Fruit fly (Drosophila melanogaster) whole organism, embryonic: ENCODE measurements around the gene CG46412.
A peak's percentile ranks its signal among the peaks of the same experiment; 100 is the strongest.

Experiments used
- Antp ChIP-seq: fragments of 200-800 bp; sonication (Bioruptor generic); optimal IDR thresholded peaks from 3 replicates; lab custom pipeline; 2016; ENCODE audit warnings: missing biosample characterization, missing genetic modification characterization
- Blimp-1 ChIP-seq: fragments of 200-800 bp; sonication (Bioruptor generic); optimal IDR thresholded peaks from 3 replicates; lab custom pipeline; 2018; ENCODE audit warnings: missing biosample characterization, missing genetic modification characterization, mild to moderate bottlenecking, moderate library complexity, missing genetic modification reagents
- CG10267 ChIP-seq: fragments of 200-800 bp; sonication (Bioruptor generic); optimal IDR thresholded peaks from 2 replicates; lab custom pipeline; 2018; ENCODE audit warnings: missing biosample characterization, mild to moderate bottlenecking, missing genetic modification characterization, moderate library complexity
- CG10321 ChIP-seq: fragments of 200-800 bp; sonication (Bioruptor generic); IDR thresholded peaks from 2 replicates; pipeline ENCODE4 v1.3.6; 2022; ENCODE audit warnings: missing biosample characterization, missing genetic modification characterization
- CG11504 ChIP-seq: fragments of 200-800 bp; sonication (Bioruptor generic); optimal IDR thresholded peaks from 3 replicates; lab custom pipeline; 2019; ENCODE audit warnings: missing biosample characterization, mild to moderate bottlenecking, missing genetic modification characterization, moderate library complexity
- CG12104 ChIP-seq: fragments of 200-800 bp; sonication (Bioruptor generic); optimal IDR thresholded peaks from 3 replicates; lab custom pipeline; 2016; ENCODE audit warnings: missing biosample characterization, missing genetic modification characterization
- CG13287 ChIP-seq: fragments of 200-800 bp; sonication (Bioruptor generic); IDR thresholded peaks from 2 replicates; pipeline ENCODE4 v1.3.6; 2022; ENCODE audit warnings: missing biosample characterization, missing genetic modification characterization; ENCODE audit not compliant: partially characterized antibody
- CG15696 ChIP-seq: fragments of 200-800 bp; sonication (Bioruptor generic); optimal IDR thresholded peaks from 2 replicates; lab custom pipeline; 2019; ENCODE audit warnings: missing biosample characterization, mild to moderate bottlenecking, missing genetic modification characterization, moderate library complexity
- CG17385 ChIP-seq: fragments of 200-800 bp; sonication (Bioruptor generic); optimal IDR thresholded peaks from 3 replicates; lab custom pipeline; 2018; ENCODE audit warnings: missing biosample characterization, mild to moderate bottlenecking, missing genetic modification characterization
- CG17829 ChIP-seq: fragments of 200-800 bp; optimal IDR thresholded peaks from 2 replicates; lab custom pipeline; 2019; ENCODE audit warnings: missing biosample characterization, mild to moderate bottlenecking, missing genetic modification characterization, moderate library complexity
- CG1832 ChIP-seq: fragments of 200-800 bp; sonication (Bioruptor generic); optimal IDR thresholded peaks from 2 replicates; lab custom pipeline; 2017; ENCODE audit warnings: missing biosample characterization, mild to moderate bottlenecking, missing genetic modification characterization, inconsistent platforms
- CG2875 ChIP-seq: fragments of 200-800 bp; sonication (Bioruptor generic); optimal IDR thresholded peaks from 2 replicates; lab custom pipeline; 2017; ENCODE audit warnings: missing biosample characterization, mild to moderate bottlenecking, missing genetic modification characterization, missing genetic modification reagents
- CG31365 ChIP-seq: fragments of 200-800 bp; sonication (Bioruptor generic); optimal IDR thresholded peaks from 2 replicates; lab custom pipeline; 2018; ENCODE audit warnings: missing biosample characterization, mild to moderate bottlenecking, missing genetic modification characterization
- CG4360 ChIP-seq: fragments of 200-800 bp; sonication (Bioruptor generic); IDR thresholded peaks from 2 replicates; pipeline ENCODE4 v1.3.6; 2022; ENCODE audit warnings: missing biosample characterization, missing genetic modification characterization
- CG6175 ChIP-seq: fragments of 200-800 bp; sonication (Bioruptor generic); IDR thresholded peaks from 3 replicates; pipeline ENCODE4 v1.3.6; 2022; ENCODE audit warnings: missing biosample characterization, missing genetic modification characterization
- CTCF ChIP-seq: fragments of 200-800 bp; sonication (Bioruptor generic); optimal IDR thresholded peaks from 2 replicates; lab custom pipeline; 2017; ENCODE audit warnings: missing biosample characterization, mild to moderate bottlenecking, missing genetic modification characterization, moderate library complexity
- Deaf1 ChIP-seq: fragments of 200-800 bp; optimal IDR thresholded peaks from 3 replicates; lab custom pipeline; 2019; ENCODE audit warnings: missing biosample characterization, mild to moderate bottlenecking, missing genetic modification characterization, moderate library complexity
- Dll ChIP-seq: fragments of 200-800 bp; sonication (Bioruptor generic); IDR thresholded peaks from 4 replicates; pipeline ENCODE4 v1.3.6; 2022; ENCODE audit warnings: missing biosample characterization, missing genetic modification characterization; ENCODE audit not compliant: partially characterized antibody
- Drgx ChIP-seq: fragments of 200-800 bp; sonication (Bioruptor generic); IDR thresholded peaks from 2 replicates; pipeline ENCODE4 v1.3.6; 2022; ENCODE audit warnings: missing biosample characterization, missing genetic modification characterization
- Hr78 ChIP-seq, 2 experiments: fragments of 200-800 bp in 1 of 2; fragments of >200 bp in 1 of 2; sonication (Bioruptor generic) in 1 of 2; optimal IDR thresholded peaks; 2 replicates each; lab custom pipeline; 2017 to 2019; ENCODE audit warnings: missing biosample characterization in 2 of 2, missing genetic modification characterization in 2 of 2, mild to moderate bottlenecking in 1 of 2, moderate library complexity in 1 of 2
- Neu2 ChIP-seq: fragments of 200-800 bp; sonication (Bioruptor generic); optimal IDR thresholded peaks from 3 replicates; lab custom pipeline; 2016; ENCODE audit warnings: missing biosample characterization, missing genetic modification characterization, borderline replicate concordance
- Ptx1 ChIP-seq: fragments of 200-800 bp; sonication (Bioruptor generic); IDR thresholded peaks from 2 replicates; pipeline ENCODE4 v1.3.6; 2022; ENCODE audit warnings: missing biosample characterization, missing genetic modification characterization
- Side ChIP-seq: fragments of 200-800 bp; sonication (Bioruptor generic); optimal IDR thresholded peaks from 2 replicates; lab custom pipeline; 2016; ENCODE audit warnings: missing biosample characterization, missing genetic modification characterization
- Trl ChIP-seq, 3 experiments: fragments of >200 bp in 2 of 3; fragments of 200-800 bp in 1 of 3; sonication (Bioruptor generic) in 1 of 3; optimal IDR thresholded peaks; 2 replicates in 1 of 3; 3 replicates in 2 of 3; lab custom pipeline; 2016 to 2017; ENCODE audit warnings: missing biosample characterization in 1 of 3, missing genetic modification characterization in 1 of 3
- bsh ChIP-seq, 2 experiments: fragments of 200-800 bp; sonication (Bioruptor generic); optimal IDR thresholded peaks; 2 replicates each; lab custom pipeline; 2017 to 2018; ENCODE audit warnings: mild to moderate bottlenecking in 2 of 2, missing biosample characterization in 2 of 2, missing genetic modification characterization in 2 of 2, moderate library complexity in 1 of 2
- cg ChIP-seq: fragments of 200-800 bp; sonication (Bioruptor generic); optimal IDR thresholded peaks from 3 replicates; lab custom pipeline; 2019; ENCODE audit warnings: missing biosample characterization, mild to moderate bottlenecking, missing genetic modification characterization, moderate library complexity
- chinmo ChIP-seq: fragments of 200-800 bp; sonication (Bioruptor generic); IDR thresholded peaks from 4 replicates; pipeline ENCODE4 v1.3.6; 2022; ENCODE audit warnings: missing biosample characterization, missing genetic modification characterization; ENCODE audit not compliant: partially characterized antibody
- ci ChIP-seq: fragments of 200-800 bp; sonication (Bioruptor generic); IDR thresholded peaks from 3 replicates; pipeline ENCODE4 v1.3.6; 2022; ENCODE audit warnings: missing biosample characterization, missing genetic modification characterization
- croc ChIP-seq: fragments of 200-800 bp; sonication (Bioruptor generic); conservative IDR thresholded peaks from 3 replicates; pipeline ENCODE4 v1.3.6; 2022; ENCODE audit warnings: missing biosample characterization, missing genetic modification characterization
- crol ChIP-seq: fragments of 200-800 bp; sonication (Bioruptor generic); IDR thresholded peaks from 2 replicates; pipeline ENCODE4 v1.3.6; 2022; ENCODE audit warnings: missing biosample characterization, missing genetic modification characterization
- crp ChIP-seq, 2 experiments: fragments of 200-800 bp; sonication (Bioruptor generic); optimal IDR thresholded peaks; 2 replicates in 1 of 2; 3 replicates in 1 of 2; lab custom pipeline; 2017; ENCODE audit warnings: missing biosample characterization in 2 of 2, missing genetic modification characterization in 2 of 2, mild to moderate bottlenecking in 1 of 2, moderate library complexity in 1 of 2
- hth ChIP-seq: fragments of >200 bp; optimal IDR thresholded peaks from 2 replicates; lab custom pipeline; 2017; ENCODE audit warnings: inconsistent platforms
- insv ChIP-seq, 2 experiments: fragments of 200-800 bp; sonication (Bioruptor generic); optimal IDR thresholded peaks; 3 replicates each; lab custom pipeline; 2016 to 2018; ENCODE audit warnings: missing biosample characterization in 2 of 2, missing genetic modification characterization in 2 of 2
- kah ChIP-seq: fragments of 200-800 bp; sonication (Bioruptor generic); optimal IDR thresholded peaks from 2 replicates; lab custom pipeline; 2018; ENCODE audit warnings: missing biosample characterization, mild to moderate bottlenecking, missing genetic modification characterization
- kni ChIP-seq: fragments of 200-800 bp; sonication (Bioruptor generic); optimal IDR thresholded peaks from 3 replicates; lab custom pipeline; 2017; ENCODE audit warnings: mild to moderate bottlenecking, missing biosample characterization, missing genetic modification reagents, missing genetic modification characterization
- lov ChIP-seq, 2 experiments: fragments of 200-800 bp in 1 of 2; fragments of >200 bp in 1 of 2; sonication (Bioruptor generic) in 1 of 2; IDR thresholded peaks in 1 of 2; optimal IDR thresholded peaks in 1 of 2; 2 replicates in 1 of 2; 3 replicates in 1 of 2; pipeline versions ENCODE4 v1.3.6 to Lab custom; 2017 to 2022; ENCODE audit warnings: missing biosample characterization in 1 of 2, missing genetic modification characterization in 1 of 2
- nerfin-1 ChIP-seq: fragments of 200-800 bp; sonication (Bioruptor generic); optimal IDR thresholded peaks from 3 replicates; lab custom pipeline; 2019; ENCODE audit warnings: missing biosample characterization, mild to moderate bottlenecking, missing genetic modification characterization, moderate library complexity
- nom ChIP-seq: fragments of 200-800 bp; sonication (Bioruptor generic); optimal IDR thresholded peaks from 2 replicates; lab custom pipeline; 2017; ENCODE audit warnings: missing biosample characterization, missing genetic modification characterization, mild to moderate bottlenecking, moderate library complexity, missing genetic modification reagents
- onecut ChIP-seq: fragments of 200-800 bp; sonication (Bioruptor generic); IDR thresholded peaks from 2 replicates; pipeline ENCODE4 v1.3.6; 2022; ENCODE audit warnings: missing biosample characterization, missing genetic modification characterization
- pum ChIP-seq: fragments of 200-800 bp; sonication (Bioruptor generic); optimal IDR thresholded peaks from 2 replicates; lab custom pipeline; 2016; ENCODE audit warnings: missing biosample characterization, missing genetic modification characterization
- repo ChIP-seq: fragments of 200-800 bp; sonication (Bioruptor generic); optimal IDR thresholded peaks from 2 replicates; lab custom pipeline; 2016; ENCODE audit warnings: missing biosample characterization, missing genetic modification characterization
- scrt ChIP-seq: fragments of 200-800 bp; sonication (Bioruptor generic); optimal IDR thresholded peaks from 2 replicates; lab custom pipeline; 2018; ENCODE audit warnings: missing biosample characterization, mild to moderate bottlenecking, missing genetic modification characterization, moderate library complexity
- sens ChIP-seq: fragments of 200-800 bp; sonication (Bioruptor generic); peaks from one replicate; lab custom pipeline; 2016; ENCODE audit warnings: missing biosample characterization, missing genetic modification characterization
- seq ChIP-seq: fragments of 200-800 bp; sonication (Bioruptor generic); IDR thresholded peaks from 2 replicates; pipeline ENCODE4 v1.3.6; 2022; ENCODE audit warnings: missing biosample characterization, missing genetic modification characterization
- tll ChIP-seq, 2 experiments: fragments of 200-800 bp in 1 of 2; fragments of >200 bp in 1 of 2; sonication (Bioruptor generic) in 1 of 2; optimal IDR thresholded peaks; 2 replicates each; lab custom pipeline; 2017 to 2019; ENCODE audit warnings: missing biosample characterization in 2 of 2, missing genetic modification characterization in 2 of 2, mild to moderate bottlenecking in 1 of 2, moderate library complexity in 1 of 2

The CG46412 gene

dm6 chr3L:11560885-11561284 is 3.0 kb downstream of the CG46412 start:
- TF ChIP-seq nom (GFP tag; lab: Kevin White, UChicago) (peak; percentile 27), lov (optimal IDR thresholded peaks at IDR 0.05; lab: Kevin White, UChicago) (no peak), lov (GFP tag; IDR thresholded peaks at IDR 0.05; lab: Robert Waterston, UW) (0 out of 3 replicates have a peak, but pooled peaks have one; percentile 18), cg (peak; percentile 40), CG17385 (GFP tag; lab: Kevin White, UChicago) (peak; percentile 57), CG12104 (GFP tag; lab: Kevin White, UChicago) (no peak), CG15696 (tag; lab: Kevin White, UChicago) (no peak), tll (GFP tag; optimal IDR thresholded peaks at IDR 0.05; lab: Kevin White, UChicago) (peak in 1 of 2 experiments; percentile 6)

DNA sequence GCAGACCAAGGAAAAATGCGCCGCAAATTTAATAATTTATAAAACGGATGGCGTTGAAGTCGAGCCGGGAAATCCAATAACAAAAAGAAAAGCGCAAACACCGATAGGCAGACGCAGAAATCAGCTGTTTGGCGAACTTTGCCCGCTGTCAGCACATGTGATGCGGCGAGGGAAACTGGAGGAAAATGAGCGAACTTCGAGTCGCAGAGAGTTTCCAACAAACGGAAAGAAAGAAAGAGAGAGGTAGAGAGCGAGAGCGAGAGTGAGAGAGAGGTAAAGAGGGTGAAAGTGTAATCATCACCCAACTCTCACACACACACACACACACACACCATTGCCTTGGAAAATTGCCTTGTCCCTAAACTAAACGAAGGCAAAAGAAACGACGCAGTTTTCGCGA is 6.7 kb downstream of the CG46412 start:
- TF ChIP-seq sens (peak; percentile 63), Deaf1 (peak; percentile 25), Dll (GFP tag; lab: Robert Waterston, UW) (0 out of 4 replicates have a peak, but pooled peaks have one; percentile 21), nom (GFP tag; lab: Kevin White, UChicago) (peak; percentile 93), CG6175 (GFP tag; lab: Robert Waterston, UW) (0 out of 3 replicates have a peak, but pooled peaks have one; percentile 4), Blimp-1 (GFP tag; lab: Kevin White, UChicago) (peak; percentile 71), hth (no peak), onecut (GFP tag; lab: Robert Waterston, UW) (0 out of 2 replicates have a peak, but pooled peaks have one; percentile 11), CG10321 (GFP tag; lab: Robert Waterston, UW) (0 out of 2 replicates have a peak, but pooled peaks have one; percentile 15), CG31365 (tag; lab: Kevin White, UChicago) (no peak), Drgx (GFP tag; lab: Robert Waterston, UW) (peak; percentile 57), CG11504 (tag; lab: Kevin White, UChicago) (peak; percentile 37), chinmo (GFP tag; lab: Robert Waterston, UW) (0 out of 4 replicates have a peak, but pooled peaks have one; percentile 26), insv (GFP tag; optimal IDR thresholded peaks at IDR 0.05; lab: Kevin White, UChicago) (peak in 1 of 2 experiments; percentile 48), CG1832 (peak; percentile 77), nerfin-1 (tag; lab: Kevin White, UChicago) (peak; percentile 6), Ptx1 (GFP tag; lab: Robert Waterston, UW) (no peak), crp (GFP tag; optimal IDR thresholded peaks at IDR 0.05; lab: Kevin White, UChicago) (peak in 1 of 2 experiments; percentile 70), crol (GFP tag; lab: Robert Waterston, UW) (peak; percentile 64), croc (GFP tag; lab: Robert Waterston, UW) (no peak), CG2875 (no peak), Side (GFP tag; lab: Kevin White, UChicago) (no peak), pum (GFP tag; lab: Kevin White, UChicago) (no peak), Trl (optimal IDR thresholded peaks at IDR 0.05; lab: Kevin White, UChicago) (peak; percentile 76 to 77), Trl (GFP tag; optimal IDR thresholded peaks at IDR 0.05; lab: Kevin White, UChicago) (no peak), bsh (GFP tag; optimal IDR thresholded peaks at IDR 0.05; lab: Kevin White, UChicago) (peak in 1 of 2 experiments; percentile 85), kni (GFP tag; lab: Kevin White, UChicago) (peak; percentile 0), CG17829 (tag; lab: Kevin White, UChicago) (peak; percentile 13), kah (GFP tag; lab: Kevin White, UChicago) (peak; percentile 12), seq (GFP tag; lab: Robert Waterston, UW) (peak; percentile 20; the same call in 1 of the 2 replicates), scrt (GFP tag; lab: Kevin White, UChicago) (no peak), CG10267 (tag; lab: Kevin White, UChicago) (no peak), Neu2 (no peak), Antp (no peak), repo (no peak), cg (peak; percentile 80), CTCF (GFP tag; lab: Kevin White, UChicago) (peak; percentile 14), ci (GFP tag; lab: Robert Waterston, UW) (0 out of 3 replicates have a peak, but pooled peaks have one; percentile 34), lov (optimal IDR thresholded peaks at IDR 0.05; lab: Kevin White, UChicago) (no peak), lov (GFP tag; IDR thresholded peaks at IDR 0.05; lab: Robert Waterston, UW) (0 out of 3 replicates have a peak, but pooled peaks have one; percentile 27), Hr78 (GFP tag; optimal IDR thresholded peaks at IDR 0.05; lab: Kevin White, UChicago) (peak in 1 of 2 experiments; percentile 37), CG13287 (no peak), CG4360 (0 out of 2 replicates have a peak, but pooled peaks have one; percentile 16)
